Fruit fly (Drosophila melanogaster) whole organism, embryonic: ENCODE data around the gene Nos.

ENCODE experiments used
- CG13123 ChIP-seq: fragments of 200-800 bp; sonication (Bioruptor generic); optimal IDR thresholded peaks from 2 replicates; lab custom pipeline; 2016; ENCODE audit warnings: missing biosample characterization, missing genetic modification characterization
- CG1603 ChIP-seq: fragments of 200-800 bp; sonication (Bioruptor generic); optimal IDR thresholded peaks from 2 replicates; lab custom pipeline; 2019; ENCODE audit warnings: missing biosample characterization, mild to moderate bottlenecking, missing genetic modification characterization, moderate library complexity
- CG18262 ChIP-seq: fragments of 200-800 bp; optimal IDR thresholded peaks from 3 replicates; lab custom pipeline; 2019; ENCODE audit warnings: missing biosample characterization, mild to moderate bottlenecking, missing genetic modification characterization, moderate library complexity
- CG18599 ChIP-seq: fragments of 200-800 bp; sonication (Bioruptor generic); optimal IDR thresholded peaks from 3 replicates; lab custom pipeline; 2017; ENCODE audit warnings: missing biosample characterization, missing genetic modification characterization, mild to moderate bottlenecking, moderate library complexity, missing genetic modification reagents
- CoRest ChIP-seq: fragments of 200-800 bp; sonication (Bioruptor generic); optimal IDR thresholded peaks from 3 replicates; lab custom pipeline; 2018; ENCODE audit warnings: missing biosample characterization, mild to moderate bottlenecking, missing genetic modification characterization, moderate library complexity
- Jarid2 ChIP-seq: fragments of 200-800 bp; sonication (Bioruptor generic); optimal IDR thresholded peaks from 3 replicates; lab custom pipeline; 2017; ENCODE audit warnings: mild to moderate bottlenecking, missing biosample characterization, missing genetic modification reagents, missing genetic modification characterization
- her ChIP-seq: fragments of 200-800 bp; sonication (Bioruptor generic); optimal IDR thresholded peaks from 2 replicates; lab custom pipeline; 2016; ENCODE audit warnings: missing biosample characterization, missing genetic modification characterization
- kni ChIP-seq: fragments of 200-800 bp; sonication (Bioruptor generic); optimal IDR thresholded peaks from 3 replicates; lab custom pipeline; 2017; ENCODE audit warnings: mild to moderate bottlenecking, missing biosample characterization, missing genetic modification reagents, missing genetic modification characterization
- slou ChIP-seq: fragments of 200-800 bp; sonication (Bioruptor generic); optimal IDR thresholded peaks from 3 replicates; lab custom pipeline; 2016; ENCODE audit warnings: missing biosample characterization, missing genetic modification characterization
- tup ChIP-seq: fragments of 200-800 bp; sonication (Bioruptor generic); optimal IDR thresholded peaks from 2 replicates; lab custom pipeline; 2016; ENCODE audit warnings: missing biosample characterization, mild to moderate bottlenecking, missing genetic modification characterization, moderate library complexity

dm6 chr2L:10774041-10774440 lies 63.3 kb downstream of the Nos start:
- TF ChIP-seq kni (GFP tag; lab: Kevin White, UChicago), result no peak
- TF ChIP-seq CG18599, result no peak
- no peak for TF ChIP-seq her (GFP tag; lab: Kevin White, UChicago)
- no peak for TF ChIP-seq CG18262 (tag; lab: Kevin White, UChicago)
- no peak for TF ChIP-seq tup (GFP tag; lab: Kevin White, UChicago)
- TF ChIP-seq slou (GFP tag; lab: Kevin White, UChicago), result no peak
- TF ChIP-seq CG1603 (tag; lab: Kevin White, UChicago), result no peak
- no peak for TF ChIP-seq Jarid2
- TF ChIP-seq CoRest (tag; lab: Kevin White, UChicago), result no peak
- TF ChIP-seq CG13123, result no peak
